Comparison of ENCODE assay signal across 1 fruit fly cellular context in the genomic region with DNA sequence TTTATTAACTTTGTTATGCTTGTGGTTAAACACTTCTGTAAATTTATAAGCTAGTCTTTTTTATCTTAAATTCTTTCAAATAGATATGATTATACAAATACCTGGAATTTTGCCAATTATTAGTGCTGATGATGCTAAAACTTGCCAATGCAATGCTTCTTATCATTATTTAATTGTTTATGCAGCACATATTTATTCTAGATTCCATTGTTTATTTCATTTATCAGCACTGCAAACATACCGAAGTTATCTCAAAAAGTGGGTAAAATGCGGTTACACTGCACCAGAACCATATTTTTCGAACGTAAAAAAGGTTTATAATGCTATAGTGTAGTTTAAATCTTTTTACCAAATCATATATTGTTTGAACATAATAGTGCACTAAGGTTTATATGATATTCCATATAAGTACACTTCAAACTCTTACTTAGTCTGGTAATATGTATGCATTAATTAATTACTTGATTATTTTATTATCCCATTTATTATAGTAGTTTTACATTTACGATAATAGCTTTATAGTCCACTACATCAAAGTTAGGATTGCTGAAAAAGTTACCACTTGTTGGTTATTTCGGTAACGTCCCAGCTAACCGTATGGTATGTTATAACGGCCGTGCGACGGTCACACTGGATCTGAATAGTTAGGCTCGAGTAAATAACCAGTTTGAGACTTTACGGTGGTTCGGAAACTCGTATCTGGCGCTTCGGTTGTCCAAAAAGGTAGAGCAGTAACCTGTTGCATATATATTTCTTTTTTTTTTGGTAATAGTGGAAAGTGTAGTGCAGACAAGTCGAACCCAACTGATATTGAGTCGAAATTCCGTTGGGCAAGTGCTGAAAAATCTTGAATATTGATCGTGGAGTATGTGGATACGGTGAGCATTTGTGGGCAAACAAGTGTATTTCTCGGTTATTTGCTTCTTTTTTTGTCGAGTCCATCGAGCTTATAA.
TF ChIP-seq lines count a peak whose summit lies in the region.

A gene (plus strand): TSS at position 663 of the 953 bp plus-strand sequence.

TF ChIP-seq in whole organism, embryonic, 481 proteins besides CTCF, POLR2A, EP300 and RAD21 (continued from another document):
- TF ChIP-seq D19A (tag; optimal IDR thresholded peaks at IDR 0.05; lab: Kevin White, UChicago) (peak; percentile 47), HLHmδ (GFP tag; optimal IDR thresholded peaks at IDR 0.05; lab: Kevin White, UChicago) (peak; percentile 5), CG14965 (GFP tag; optimal IDR thresholded peaks at IDR 0.05; lab: Kevin White, UChicago; ENCODE audit: borderline replicate concordance) (no peak), Pdp1 (GFP tag; optimal IDR thresholded peaks at IDR 0.05; lab: Kevin White, UChicago) (peak in 1 of 2 experiments; percentile 19), CG14050 (GFP tag; IDR thresholded peaks at IDR 0.05; lab: Robert Waterston, UW) (0 out of 3 replicates have a peak, but pooled peaks have one; percentile 9), odd (GFP tag; optimal IDR thresholded peaks at IDR 0.05; lab: Kevin White, UChicago) (peak; percentile 58), B-H2 (GFP tag; optimal IDR thresholded peaks at IDR 0.05; lab: Kevin White, UChicago) (peak; percentile 7), CG4328 (GFP tag; optimal IDR thresholded peaks at IDR 0.05; lab: Kevin White, UChicago) (peak; percentile 50), Drgx (GFP tag; IDR thresholded peaks at IDR 0.05; lab: Robert Waterston, UW) (peak; percentile 6; the same call in 1 of the 2 replicates), lov (optimal IDR thresholded peaks at IDR 0.05; lab: Kevin White, UChicago) (no peak), lov (GFP tag; IDR thresholded peaks at IDR 0.05; lab: Robert Waterston, UW) (no peak), CG14710 (tag; optimal IDR thresholded peaks at IDR 0.05; lab: Kevin White, UChicago) (peak; percentile 47), Fer1 (GFP tag; optimal IDR thresholded peaks at IDR 0.05; lab: Kevin White, UChicago) (peak; percentile 66), CrebB (tag; optimal IDR thresholded peaks at IDR 0.05; lab: Kevin White, UChicago) (peak; percentile 76), MBD-R2 (GFP tag; IDR thresholded peaks at IDR 0.05; lab: Robert Waterston, UW) (peak; percentile 7), fd64A (GFP tag; optimal IDR thresholded peaks at IDR 0.05; lab: Kevin White, UChicago) (peak; percentile 35), row (GFP tag; IDR thresholded peaks at IDR 0.05; lab: Robert Waterston, UW) (peak; percentile 32; the same call in 2 of the 3 replicates), scrt (GFP tag; optimal IDR thresholded peaks at IDR 0.05; lab: Kevin White, UChicago) (peak; percentile 3), sqz (GFP tag; optimal IDR thresholded peaks at IDR 0.05; lab: Kevin White, UChicago) (peak; percentile 58), CG12299 (tag; optimal IDR thresholded peaks at IDR 0.05; lab: Kevin White, UChicago) (peak; percentile 65), Atf3 (GFP tag; optimal IDR thresholded peaks at IDR 0.05; lab: Kevin White, UChicago) (no peak), rib (GFP tag; IDR thresholded peaks at IDR 0.05; lab: Robert Waterston, UW) (no peak), ind (GFP tag; optimal IDR thresholded peaks at IDR 0.05; lab: Kevin White, UChicago) (no peak), nerfin-1 (tag; optimal IDR thresholded peaks at IDR 0.05; lab: Kevin White, UChicago) (peak; percentile 49), CG8765 (GFP tag; IDR thresholded peaks at IDR 0.05; lab: Robert Waterston, UW) (no peak), sens (GFP tag; lab: Kevin White, UChicago) (peak; percentile 90), BEAF-32 (GFP tag; optimal IDR thresholded peaks at IDR 0.05; lab: Kevin White, UChicago) (peak; percentile 11), mirr (GFP tag; optimal IDR thresholded peaks at IDR 0.05; lab: Kevin White, UChicago) (peak; percentile 30), D (optimal IDR thresholded peaks at IDR 0.05; lab: Kevin White, UChicago) (no peak), D (GFP tag; optimal IDR thresholded peaks at IDR 0.05; lab: Kevin White, UChicago) (peak; percentile 43), wek (GFP tag; optimal IDR thresholded peaks at IDR 0.05; lab: Kevin White, UChicago) (peak; percentile 80), CG12219 (GFP tag; optimal IDR thresholded peaks at IDR 0.05; lab: Kevin White, UChicago) (peak; percentile 41), CG6813 (GFP tag; optimal IDR thresholded peaks at IDR 0.05; lab: Kevin White, UChicago) (peak; percentile 75), CG15269 (tag; optimal IDR thresholded peaks at IDR 0.05; lab: Kevin White, UChicago) (peak; percentile 47), CG10431 (GFP tag; optimal IDR thresholded peaks at IDR 0.05; lab: Kevin White, UChicago) (peak; percentile 55), CG18619 (GFP tag; optimal IDR thresholded peaks at IDR 0.05; lab: Kevin White, UChicago) (peak; percentile 48), so (GFP tag; IDR thresholded peaks at IDR 0.05; lab: Robert Waterston, UW) (peak; percentile 38; the same call in 2 of the 3 replicates), exex (tag; optimal IDR thresholded peaks at IDR 0.05; lab: Kevin White, UChicago) (peak; percentile 46), CG10209 (GFP tag; optimal IDR thresholded peaks at IDR 0.05; lab: Kevin White, UChicago) (peak; percentile 43), CG12104 (GFP tag; optimal IDR thresholded peaks at IDR 0.05; lab: Kevin White, UChicago) (peak; percentile 32), CG12659 (GFP tag; optimal IDR thresholded peaks at IDR 0.05; lab: Kevin White, UChicago) (peak; percentile 12), prd (optimal IDR thresholded peaks at IDR 0.05; lab: Kevin White, UChicago) (no peak), prd (GFP tag; IDR thresholded peaks at IDR 0.05; lab: Robert Waterston, UW) (no peak), CG17359 (tag; optimal IDR thresholded peaks at IDR 0.05; lab: Kevin White, UChicago) (peak; percentile 78), Xrp1 (GFP tag; IDR thresholded peaks at IDR 0.05; lab: Robert Waterston, UW) (peak; percentile 40; the same call in 1 of the 2 replicates), CG17912 (GFP tag; optimal IDR thresholded peaks at IDR 0.05; lab: Kevin White, UChicago) (peak; percentile 38), Nf-YC (tag; optimal IDR thresholded peaks at IDR 0.05; lab: Kevin White, UChicago) (peak; percentile 45), Adf1 (GFP tag; IDR thresholded peaks at IDR 0.05; lab: Robert Waterston, UW) (no peak), CG8290 (GFP tag; optimal IDR thresholded peaks at IDR 0.05; lab: Kevin White, UChicago) (no peak), CG8290 (tag; optimal IDR thresholded peaks at IDR 0.05; lab: Kevin White, UChicago) (peak in 1 of 2 experiments; percentile 84), ac (GFP tag; optimal IDR thresholded peaks at IDR 0.05; lab: Kevin White, UChicago) (peak; percentile 19), CG11695 (GFP tag; IDR thresholded peaks at IDR 0.05; lab: Robert Waterston, UW) (0 out of 3 replicates have a peak, but pooled peaks have one; percentile 34), CG12071 (GFP tag; optimal IDR thresholded peaks at IDR 0.05; lab: Kevin White, UChicago) (peak; percentile 69), pfk (GFP tag; optimal IDR thresholded peaks at IDR 0.05; lab: Kevin White, UChicago) (peak; percentile 23), CG17361 (GFP tag; IDR thresholded peaks at IDR 0.05; lab: Robert Waterston, UW) (peak; percentile 37; the same call in 1 of the 3 replicates), CG8281 (tag; optimal IDR thresholded peaks at IDR 0.05; lab: Kevin White, UChicago) (peak; percentile 18), CG7556 (GFP tag; optimal IDR thresholded peaks at IDR 0.05; lab: Kevin White, UChicago) (peak; percentile 12), Sry-β (GFP tag; optimal IDR thresholded peaks at IDR 0.05; lab: Kevin White, UChicago) (peak; percentile 33), Myb (GFP tag; optimal IDR thresholded peaks at IDR 0.05; lab: Kevin White, UChicago) (peak; percentile 19), ATbp (GFP tag; optimal IDR thresholded peaks at IDR 0.05; lab: Kevin White, UChicago) (peak; percentile 77), Lhr (GFP tag; optimal IDR thresholded peaks at IDR 0.05; lab: Kevin White, UChicago) (peak; percentile 24), usp (GFP tag; optimal IDR thresholded peaks at IDR 0.05; lab: Kevin White, UChicago) (no peak), grau (tag; optimal IDR thresholded peaks at IDR 0.05; lab: Kevin White, UChicago) (peak; percentile 19), org-1 (GFP tag; optimal IDR thresholded peaks at IDR 0.05; lab: Kevin White, UChicago) (no peak), CG18764 (GFP tag; optimal IDR thresholded peaks at IDR 0.05; lab: Kevin White, UChicago) (peak; percentile 17), CG12391 (tag; optimal IDR thresholded peaks at IDR 0.05; lab: Kevin White, UChicago) (peak; percentile 11), CG34224 (GFP tag; IDR thresholded peaks at IDR 0.05; lab: Robert Waterston, UW; ENCODE audit: partially characterized antibody) (peak; percentile 27; the same call in 1 of the 3 replicates), Oli (tag; optimal IDR thresholded peaks at IDR 0.05; lab: Kevin White, UChicago) (peak; percentile 16), CG15696 (tag; optimal IDR thresholded peaks at IDR 0.05; lab: Kevin White, UChicago) (peak; percentile 75), knrl (GFP tag; IDR thresholded peaks at IDR 0.05; lab: Robert Waterston, UW; ENCODE audit: partially characterized antibody) (no peak), CG4424 (GFP tag; optimal IDR thresholded peaks at IDR 0.05; lab: Kevin White, UChicago) (peak; percentile 5), CG12155 (GFP tag; optimal IDR thresholded peaks at IDR 0.05; lab: Kevin White, UChicago) (no peak), CG13424 (tag; optimal IDR thresholded peaks at IDR 0.05; lab: Kevin White, UChicago) (peak; percentile 51), NfI (GFP tag; optimal IDR thresholded peaks at IDR 0.05; lab: Kevin White, UChicago) (peak; percentile 0), CG6254 (GFP tag; optimal IDR thresholded peaks at IDR 0.05; lab: Kevin White, UChicago) (peak; percentile 6), CG4707 (GFP tag; optimal IDR thresholded peaks at IDR 0.05; lab: Kevin White, UChicago) (peak; percentile 62), CG5180 (GFP tag; optimal IDR thresholded peaks at IDR 0.05; lab: Kevin White, UChicago) (peak; percentile 56), CG1529 (GFP tag; optimal IDR thresholded peaks at IDR 0.05; lab: Kevin White, UChicago) (peak; percentile 51), CG15514 (GFP tag; optimal IDR thresholded peaks at IDR 0.05; lab: Kevin White, UChicago) (peak; percentile 23), Asciz (GFP tag; optimal IDR thresholded peaks at IDR 0.05; lab: Kevin White, UChicago) (peak; percentile 64), CG16863 (GFP tag; optimal IDR thresholded peaks at IDR 0.05; lab: Kevin White, UChicago) (peak; percentile 4), inv (GFP tag; IDR thresholded peaks at IDR 0.05; lab: Robert Waterston, UW; ENCODE audit: partially characterized antibody) (no peak), hkb (optimal IDR thresholded peaks at IDR 0.05; lab: Kevin White, UChicago) (no peak), hkb (GFP tag; IDR thresholded peaks at IDR 0.05; lab: Robert Waterston, UW) (peak; percentile 66), CG6272 (GFP tag; IDR thresholded peaks at IDR 0.05; lab: Robert Waterston, UW) (no peak), CG7987 (GFP tag; optimal IDR thresholded peaks at IDR 0.05; lab: Kevin White, UChicago) (peak; percentile 62), CG8924 (tag; optimal IDR thresholded peaks at IDR 0.05; lab: Kevin White, UChicago) (peak; percentile 33), CG12236 (GFP tag; optimal IDR thresholded peaks at IDR 0.05; lab: Kevin White, UChicago) (no peak), CG14441 (GFP tag; IDR thresholded peaks at IDR 0.05; lab: Robert Waterston, UW) (no peak), disco-r (GFP tag; optimal IDR thresholded peaks at IDR 0.05; lab: Kevin White, UChicago) (no peak), pita (GFP tag; optimal IDR thresholded peaks at IDR 0.05; lab: Kevin White, UChicago) (no peak)
